Fruit fly (Drosophila melanogaster) whole organism, embryonic: Measurements from ENCODE around the gene TfIIA-S.

ENCODE experiments used
- Antp ChIP-seq: fragments of 200-800 bp; sonication (Bioruptor generic); optimal IDR thresholded peaks from 3 replicates; lab custom pipeline; 2016; ENCODE audit warnings: missing biosample characterization, missing genetic modification characterization
- Bgb ChIP-seq: fragments of 200-800 bp; sonication (Bioruptor generic); IDR thresholded peaks from 2 replicates; pipeline ENCODE4 v1.3.6; 2022; ENCODE audit warnings: missing biosample characterization, missing genetic modification characterization; ENCODE audit not compliant: partially characterized antibody
- CG10209 ChIP-seq: fragments of 200-800 bp; sonication (Bioruptor generic); optimal IDR thresholded peaks from 3 replicates; lab custom pipeline; 2017; ENCODE audit warnings: missing biosample characterization, mild to moderate bottlenecking, missing genetic modification characterization, missing genetic modification reagents
- CG10321 ChIP-seq: fragments of 200-800 bp; sonication (Bioruptor generic); IDR thresholded peaks from 2 replicates; pipeline ENCODE4 v1.3.6; 2022; ENCODE audit warnings: missing biosample characterization, missing genetic modification characterization
- CG10979 ChIP-seq: fragments of 200-800 bp; sonication (Bioruptor generic); optimal IDR thresholded peaks from 2 replicates; lab custom pipeline; 2018; ENCODE audit warnings: missing biosample characterization, mild to moderate bottlenecking, missing genetic modification characterization, moderate library complexity
- CG13775 ChIP-seq: fragments of 200-800 bp; sonication (Bioruptor generic); optimal IDR thresholded peaks from 3 replicates; lab custom pipeline; 2017; ENCODE audit warnings: missing biosample characterization, mild to moderate bottlenecking, missing genetic modification characterization
- CG14667 ChIP-seq: fragments of 200-800 bp; sonication (Bioruptor generic); IDR thresholded peaks from 2 replicates; pipeline ENCODE4 v1.3.6; 2022; ENCODE audit warnings: missing biosample characterization, missing genetic modification characterization
- CG14860 ChIP-seq: fragments of 200-800 bp; sonication (Bioruptor generic); IDR thresholded peaks from 3 replicates; pipeline ENCODE4 v1.3.6; 2022; ENCODE audit warnings: missing biosample characterization, missing genetic modification characterization; ENCODE audit not compliant: partially characterized antibody
- CG15479 ChIP-seq: fragments of 200-800 bp; sonication (Bioruptor generic); optimal IDR thresholded peaks from 3 replicates; lab custom pipeline; 2019; ENCODE audit warnings: missing biosample characterization, mild to moderate bottlenecking, missing genetic modification characterization, moderate library complexity
- CG16779 ChIP-seq: fragments of 200-800 bp; sonication (Bioruptor generic); IDR thresholded peaks from 2 replicates; pipeline ENCODE4 v1.3.6; 2022; ENCODE audit warnings: missing biosample characterization, missing genetic modification characterization
- CG17328 ChIP-seq: fragments of 200-800 bp; sonication (Bioruptor generic); IDR thresholded peaks from 2 replicates; pipeline ENCODE4 v1.3.6; 2022; ENCODE audit warnings: missing biosample characterization, missing genetic modification characterization
- CG17568 ChIP-seq: fragments of 200-800 bp; sonication (Bioruptor generic); optimal IDR thresholded peaks from 2 replicates; lab custom pipeline; 2018; ENCODE audit warnings: missing biosample characterization, mild to moderate bottlenecking, missing genetic modification characterization, moderate library complexity
- CG17829 ChIP-seq: fragments of 200-800 bp; optimal IDR thresholded peaks from 2 replicates; lab custom pipeline; 2019; ENCODE audit warnings: missing biosample characterization, mild to moderate bottlenecking, missing genetic modification characterization, moderate library complexity
- CG1832 ChIP-seq: fragments of 200-800 bp; sonication (Bioruptor generic); optimal IDR thresholded peaks from 2 replicates; lab custom pipeline; 2017; ENCODE audit warnings: missing biosample characterization, mild to moderate bottlenecking, missing genetic modification characterization, inconsistent platforms
- CG18599 ChIP-seq: fragments of 200-800 bp; sonication (Bioruptor generic); optimal IDR thresholded peaks from 3 replicates; lab custom pipeline; 2017; ENCODE audit warnings: missing biosample characterization, missing genetic modification characterization, mild to moderate bottlenecking, moderate library complexity, missing genetic modification reagents
- CG18619 ChIP-seq: fragments of 200-800 bp; sonication (Bioruptor generic); optimal IDR thresholded peaks from 3 replicates; lab custom pipeline; 2017; ENCODE audit warnings: missing biosample characterization, mild to moderate bottlenecking, missing genetic modification characterization
- CG3163 ChIP-seq: fragments of 200-800 bp; sonication (Bioruptor generic); optimal IDR thresholded peaks from 3 replicates; lab custom pipeline; 2016; ENCODE audit warnings: missing biosample characterization, missing genetic modification characterization
- CG32532 ChIP-seq: fragments of 200-800 bp; sonication (Bioruptor generic); IDR thresholded peaks from 2 replicates; pipeline ENCODE4 v1.3.6; 2022; ENCODE audit warnings: missing biosample characterization, missing genetic modification characterization
- CG3281 ChIP-seq: fragments of 200-800 bp; sonication (Bioruptor generic); optimal IDR thresholded peaks from 3 replicates; lab custom pipeline; 2017; ENCODE audit warnings: missing biosample characterization, mild to moderate bottlenecking, missing genetic modification characterization
- CG3726 ChIP-seq: fragments of 200-800 bp; sonication (Bioruptor generic); IDR thresholded peaks from 3 replicates; pipeline ENCODE4, ENCODE4 v1.3.6; 2022; ENCODE audit warnings: missing biosample characterization, missing genetic modification characterization
- CG42726 ChIP-seq: fragments of 200-800 bp; sonication (Bioruptor generic); IDR thresholded peaks from 2 replicates; pipeline ENCODE4 v1.3.6; 2022; ENCODE audit warnings: missing biosample characterization, missing genetic modification characterization; ENCODE audit not compliant: partially characterized antibody
- CG6854 ChIP-seq: fragments of 200-800 bp; sonication (Bioruptor generic); optimal IDR thresholded peaks from 3 replicates; lab custom pipeline; 2017; ENCODE audit warnings: missing biosample characterization, mild to moderate bottlenecking, missing genetic modification characterization
- CG7556 ChIP-seq: fragments of 200-800 bp; sonication (Bioruptor generic); optimal IDR thresholded peaks from 2 replicates; lab custom pipeline; 2017; ENCODE audit warnings: missing biosample characterization, mild to moderate bottlenecking, missing genetic modification characterization
- CG8290 ChIP-seq, 3 experiments: fragments of 200-800 bp; sonication (Bioruptor generic); optimal IDR thresholded peaks; 2 replicates each; lab custom pipeline; 2016 to 2019; ENCODE audit warnings: missing biosample characterization in 3 of 3, missing genetic modification characterization in 3 of 3, mild to moderate bottlenecking in 2 of 3, moderate library complexity in 1 of 3
- Dip3 ChIP-seq: fragments of 200-800 bp; sonication (Bioruptor generic); optimal IDR thresholded peaks from 3 replicates; lab custom pipeline; 2016; ENCODE audit warnings: missing biosample characterization, missing genetic modification characterization
- Dref ChIP-seq: fragments of 200-800 bp; sonication (Bioruptor generic); IDR thresholded peaks from 2 replicates; pipeline ENCODE4 v1.3.6; 2022; ENCODE audit warnings: missing biosample characterization, missing genetic modification characterization
- E2f1 ChIP-seq: fragments of 200-800 bp; sonication (Bioruptor generic); IDR thresholded peaks from 2 replicates; pipeline ENCODE4 v1.3.6; 2022; ENCODE audit warnings: missing biosample characterization, missing genetic modification characterization
- Ets97D ChIP-seq: fragments of 200-800 bp; sonication (Bioruptor generic); optimal IDR thresholded peaks from 3 replicates; lab custom pipeline; 2016; ENCODE audit warnings: missing biosample characterization, missing genetic modification characterization
- H15 ChIP-seq: fragments of 200-800 bp; sonication (Bioruptor generic); IDR thresholded peaks from 3 replicates; pipeline ENCODE4 v1.3.6; 2022; ENCODE audit warnings: missing biosample characterization, missing genetic modification characterization
- Hmr ChIP-seq: fragments of 200-800 bp; sonication (Bioruptor generic); optimal IDR thresholded peaks from 3 replicates; lab custom pipeline; 2017; ENCODE audit warnings: mild to moderate bottlenecking, missing biosample characterization, missing genetic modification reagents, missing genetic modification characterization
- Lim3 ChIP-seq: fragments of 200-800 bp; sonication (Bioruptor generic); IDR thresholded peaks from 2 replicates; pipeline ENCODE4 v1.3.6; 2022; ENCODE audit warnings: missing biosample characterization, missing genetic modification characterization
- Oli ChIP-seq: fragments of 200-800 bp; sonication (Bioruptor generic); optimal IDR thresholded peaks from 2 replicates; lab custom pipeline; 2018; ENCODE audit warnings: missing biosample characterization, mild to moderate bottlenecking, missing genetic modification characterization, moderate library complexity
- Ptx1 ChIP-seq: fragments of 200-800 bp; sonication (Bioruptor generic); IDR thresholded peaks from 2 replicates; pipeline ENCODE4 v1.3.6; 2022; ENCODE audit warnings: missing biosample characterization, missing genetic modification characterization
- Ssrp ChIP-seq: fragments of 200-800 bp; sonication (Bioruptor generic); optimal IDR thresholded peaks from 2 replicates; lab custom pipeline; 2018; ENCODE audit warnings: missing biosample characterization, mild to moderate bottlenecking, missing genetic modification characterization, moderate library complexity
- ab ChIP-seq: fragments of 200-800 bp; sonication (Bioruptor generic); optimal IDR thresholded peaks from 2 replicates; lab custom pipeline; 2016; ENCODE audit warnings: missing biosample characterization, missing genetic modification characterization
- abd-A ChIP-seq: fragments of 200-800 bp; sonication (Bioruptor generic); optimal IDR thresholded peaks from 3 replicates; lab custom pipeline; 2019; ENCODE audit warnings: missing biosample characterization, mild to moderate bottlenecking, missing genetic modification characterization, moderate library complexity
- ac ChIP-seq: fragments of 200-800 bp; sonication (Bioruptor generic); optimal IDR thresholded peaks from 3 replicates; lab custom pipeline; 2017; ENCODE audit warnings: missing biosample characterization, mild to moderate bottlenecking, missing genetic modification characterization
- al ChIP-seq: fragments of 200-800 bp; sonication (Bioruptor generic); IDR thresholded peaks from 2 replicates; pipeline ENCODE4 v1.3.6; 2022; ENCODE audit warnings: missing biosample characterization, missing genetic modification characterization
- bsh ChIP-seq, 2 experiments: fragments of 200-800 bp; sonication (Bioruptor generic); optimal IDR thresholded peaks; 2 replicates each; lab custom pipeline; 2017 to 2018; ENCODE audit warnings: mild to moderate bottlenecking in 2 of 2, missing biosample characterization in 2 of 2, missing genetic modification characterization in 2 of 2, moderate library complexity in 1 of 2
- corto ChIP-seq: fragments of 200-800 bp; sonication (Bioruptor generic); optimal IDR thresholded peaks from 2 replicates; lab custom pipeline; 2016; ENCODE audit warnings: missing biosample characterization, mild to moderate bottlenecking, missing genetic modification characterization, moderate library complexity
- cwo ChIP-seq: fragments of 200-800 bp; sonication (Bioruptor generic); optimal IDR thresholded peaks from 3 replicates; lab custom pipeline; 2017; ENCODE audit warnings: missing biosample characterization, missing genetic modification characterization, mild to moderate bottlenecking, moderate library complexity, missing genetic modification reagents
- danr ChIP-seq: fragments of 200-800 bp; sonication (Bioruptor generic); IDR thresholded peaks from 2 replicates; pipeline ENCODE4 v1.3.6; 2022; ENCODE audit warnings: missing biosample characterization, missing genetic modification characterization
- disco-r ChIP-seq: fragments of 200-800 bp; sonication (Bioruptor generic); optimal IDR thresholded peaks from 2 replicates; lab custom pipeline; 2016; ENCODE audit warnings: missing biosample characterization, missing genetic modification characterization
- fru ChIP-seq: fragments of >200 bp; optimal IDR thresholded peaks from 2 replicates; lab custom pipeline; 2017
- gem ChIP-seq: fragments of 200-800 bp; sonication (Bioruptor generic); optimal IDR thresholded peaks from 2 replicates; lab custom pipeline; 2019; ENCODE audit warnings: missing biosample characterization, mild to moderate bottlenecking, missing genetic modification characterization, moderate library complexity
- grn ChIP-seq: fragments of 200-800 bp; sonication (Bioruptor generic); optimal IDR thresholded peaks from 3 replicates; lab custom pipeline; 2017; ENCODE audit warnings: missing biosample characterization, missing genetic modification characterization
- gro ChIP-seq: fragments of 200-800 bp; sonication (Bioruptor generic); optimal IDR thresholded peaks from 2 replicates; lab custom pipeline; 2016; ENCODE audit warnings: missing biosample characterization, missing genetic modification characterization
- ro ChIP-seq: fragments of 200-800 bp; sonication (Bioruptor generic); IDR thresholded peaks from 2 replicates; pipeline ENCODE4 v1.3.6; 2022; ENCODE audit warnings: missing biosample characterization, missing genetic modification characterization
- sima ChIP-seq: fragments of 200-800 bp; sonication (Bioruptor generic); optimal IDR thresholded peaks from 2 replicates; lab custom pipeline; 2016; ENCODE audit warnings: missing biosample characterization, missing genetic modification characterization
- sug ChIP-seq: fragments of 200-800 bp; optimal IDR thresholded peaks from 2 replicates; lab custom pipeline; 2019; ENCODE audit warnings: missing biosample characterization, mild to moderate bottlenecking, missing genetic modification characterization, moderate library complexity
- unpg ChIP-seq: fragments of 200-800 bp; sonication (Bioruptor generic); optimal IDR thresholded peaks from 3 replicates; lab custom pipeline; 2018; ENCODE audit warnings: missing biosample characterization, mild to moderate bottlenecking, missing genetic modification characterization, moderate library complexity

The TfIIA-S gene

DNA sequence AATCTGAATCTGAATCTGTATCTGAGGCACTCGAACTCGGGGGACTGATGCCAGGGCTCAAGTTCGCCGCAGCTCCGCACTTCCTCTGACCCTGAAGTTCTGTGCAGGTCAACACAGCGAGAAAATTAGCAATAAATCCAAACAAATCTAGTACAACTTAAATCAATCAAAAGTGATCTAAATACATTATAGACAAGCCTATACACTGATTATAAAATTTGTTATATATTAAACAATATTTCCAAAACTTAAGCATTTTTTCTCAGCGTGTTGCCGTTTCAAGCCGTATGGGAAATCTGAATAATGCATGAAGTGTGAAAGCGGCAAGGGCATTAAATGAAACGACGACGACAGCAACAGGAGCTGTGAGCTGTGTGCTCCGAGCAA, 24.2 kb upstream of the TfIIA-S start (continued):
- TF ChIP-seq CG17568: no peak
- TF ChIP-seq CG17328 (GFP tag; lab: Robert Waterston, UW): no peak
- peak; percentile 2 for TF ChIP-seq CG17829 (tag; lab: Kevin White, UChicago)
- TF ChIP-seq CG14860 (GFP tag; lab: Robert Waterston, UW): no peak
- TF ChIP-seq CG6854 (GFP tag; lab: Kevin White, UChicago): no peak
- TF ChIP-seq CG3726 (GFP tag; lab: Robert Waterston, UW): no peak
- TF ChIP-seq Lim3 (GFP tag; lab: Robert Waterston, UW): no peak
- TF ChIP-seq CG7556: peak; percentile 41
- TF ChIP-seq CG3281 (GFP tag; lab: Kevin White, UChicago): peak; percentile 31
- no peak for TF ChIP-seq CG16779 (GFP tag; lab: Robert Waterston, UW)
- no peak for TF ChIP-seq CG10321 (GFP tag; lab: Robert Waterston, UW)
- no peak for TF ChIP-seq CG15479 (GFP tag; lab: Kevin White, UChicago)
- no peak for TF ChIP-seq grn
- TF ChIP-seq ab (GFP tag; lab: Kevin White, UChicago): no peak
- TF ChIP-seq CG10209 (GFP tag; lab: Kevin White, UChicago): no peak
- peak; percentile 16 for TF ChIP-seq CG13775
- TF ChIP-seq CG10979 (tag; lab: Kevin White, UChicago): peak; percentile 16
- TF ChIP-seq Dref (GFP tag; lab: Robert Waterston, UW): no peak
- peak; percentile 63 for TF ChIP-seq gem
- TF ChIP-seq danr (GFP tag; lab: Robert Waterston, UW): no peak
- peak; percentile 46 for TF ChIP-seq Hmr (GFP tag; lab: Kevin White, UChicago)
- peak; percentile 44 for TF ChIP-seq CG18599
- peak; percentile 91 for TF ChIP-seq corto (GFP tag; lab: Kevin White, UChicago)
- peak; percentile 38 to 66 for TF ChIP-seq bsh (GFP tag; optimal IDR thresholded peaks at IDR 0.05; lab: Kevin White, UChicago)
- TF ChIP-seq CG8290 (GFP tag; optimal IDR thresholded peaks at IDR 0.05; lab: Kevin White, UChicago): no peak
- TF ChIP-seq CG8290 (tag; optimal IDR thresholded peaks at IDR 0.05; lab: Kevin White, UChicago): peak in 1 of 2 experiments; percentile 31
- TF ChIP-seq Bgb: no peak
- TF ChIP-seq CG18619 (GFP tag; lab: Kevin White, UChicago): no peak
- TF ChIP-seq CG3163 (GFP tag; lab: Kevin White, UChicago): no peak
- TF ChIP-seq Ptx1: peak; percentile 54
- TF ChIP-seq abd-A (tag; lab: Kevin White, UChicago): no peak
- TF ChIP-seq cwo (GFP tag; lab: Kevin White, UChicago): no peak
- TF ChIP-seq Ets97D (GFP tag; lab: Kevin White, UChicago): no peak
- no peak for TF ChIP-seq disco-r (GFP tag; lab: Kevin White, UChicago)
- peak; percentile 46; the same call in 1 of the 2 replicates for TF ChIP-seq al (GFP tag; lab: Robert Waterston, UW)
- TF ChIP-seq CG1832: no peak
- TF ChIP-seq E2f1: peak; percentile 34; the same call in 1 of the 2 replicates
- no peak for TF ChIP-seq Antp (GFP tag; lab: Kevin White, UChicago)
- 0 out of 3 replicates have a peak, but pooled peaks have one; percentile 26 for TF ChIP-seq H15 (GFP tag; lab: Robert Waterston, UW)
- no peak for TF ChIP-seq ac (GFP tag; lab: Kevin White, UChicago)
- TF ChIP-seq unpg (GFP tag; lab: Kevin White, UChicago): peak; percentile 43
- TF ChIP-seq CG42726 (GFP tag; lab: Robert Waterston, UW): no peak
- peak; percentile 18 for TF ChIP-seq Dip3 (GFP tag; lab: Kevin White, UChicago)
- TF ChIP-seq Ssrp: peak; percentile 12
- TF ChIP-seq CG14667 (GFP tag; lab: Robert Waterston, UW): 0 out of 2 replicates have a peak, but pooled peaks have one; percentile 15
- TF ChIP-seq sima (GFP tag; lab: Kevin White, UChicago): no peak
- peak; percentile 21 for TF ChIP-seq Oli (tag; lab: Kevin White, UChicago)
- TF ChIP-seq sug: no peak
- no peak for TF ChIP-seq ro (GFP tag; lab: Robert Waterston, UW)
- no peak for TF ChIP-seq fru (lab: Kevin White, UChicago)
- TF ChIP-seq gro (GFP tag; lab: Kevin White, UChicago): no peak
- TF ChIP-seq CG32532 (GFP tag; lab: Robert Waterston, UW): peak; percentile 50
